Worm (Caenorhabditis elegans) whole organism, L1 larva: ENCODE results near the gene best-7.
A peak's percentile ranks its signal among the peaks of the same experiment; 100 is the strongest.

Source experiments
- C04F5.9 ChIP-seq: sonication (generic microtip); optimal IDR thresholded peaks from 2 replicates; lab custom pipeline; 2016; ENCODE audit warnings: missing genetic modification characterization, missing compliant biosample characterization
- C16A3.4 ChIP-seq: fragments of 150-350 bp; optimal IDR thresholded peaks from 2 replicates; lab custom pipeline; 2014; ENCODE audit warnings: missing biosample characterization, missing genetic modification characterization
- C34B4.2 ChIP-seq: sonication (generic microtip); optimal IDR thresholded peaks from 2 replicates; lab custom pipeline; 2017; ENCODE audit warnings: mild to moderate bottlenecking, missing genetic modification characterization, missing compliant biosample characterization
- F16B12.6 ChIP-seq: fragments of 150-350 bp; optimal IDR thresholded peaks from 2 replicates; lab custom pipeline; 2014; ENCODE audit warnings: missing biosample characterization, missing genetic modification characterization
- aha-1 ChIP-seq: fragments of 150-350 bp; optimal IDR thresholded peaks from 2 replicates; lab custom pipeline; 2014; ENCODE audit warnings: missing biosample characterization, missing genetic modification characterization
- aly-2 ChIP-seq: fragments of 150-350 bp; optimal IDR thresholded peaks from 2 replicates; lab custom pipeline; 2014; ENCODE audit warnings: missing biosample characterization, missing genetic modification characterization
- ama-1 ChIP-seq: fragments of 150-350 bp; optimal IDR thresholded peaks from 2 replicates; lab custom pipeline; 2014
- blmp-1 ChIP-seq: fragments of 150-350 bp; optimal IDR thresholded peaks from 2 replicates; lab custom pipeline; 2014; ENCODE audit warnings: missing biosample characterization, missing genetic modification characterization
- ceh-63 ChIP-seq: fragments of 200-800 bp; sonication (Bioruptor generic); optimal IDR thresholded peaks from 2 replicates; lab custom pipeline; 2018; ENCODE audit warnings: mild to moderate bottlenecking, missing genetic modification characterization, missing compliant biosample characterization
- ceh-8 ChIP-seq: fragments of 200-800 bp; sonication (Bioruptor generic); optimal IDR thresholded peaks from 2 replicates; lab custom pipeline; 2018; ENCODE audit warnings: mild to moderate bottlenecking, missing genetic modification characterization, moderate library complexity, missing compliant biosample characterization
- ceh-82 ChIP-seq, 3 experiments: fragments of 150-350 bp in 1 of 3; sonication (generic microtip) in 2 of 3; optimal IDR thresholded peaks; 2 replicates each; lab custom pipeline; 2014 to 2017; ENCODE audit warnings: missing biosample characterization in 3 of 3, missing genetic modification characterization in 3 of 3
- ceh-88 ChIP-seq: fragments of 200-800 bp; sonication (Bioruptor generic); IDR thresholded peaks from 2 replicates; pipeline ENCODE4 v1.3.6; 2022; ENCODE audit warnings: missing genetic modification characterization, missing compliant biosample characterization
- ces-1 ChIP-seq: fragments of 150-350 bp; optimal IDR thresholded peaks from 2 replicates; lab custom pipeline; 2014; ENCODE audit warnings: missing biosample characterization, missing genetic modification reagents, missing genetic modification characterization
- dpl-1 ChIP-seq, 3 experiments: fragments of 150-350 bp in 2 of 3; sonication (generic microtip) in 1 of 3; optimal IDR thresholded peaks; 2 replicates each; lab custom pipeline; 2014 to 2017; ENCODE audit warnings: missing biosample characterization in 3 of 3, missing genetic modification characterization in 3 of 3, missing genetic modification reagents in 3 of 3
- efl-1 ChIP-seq, 4 experiments: fragments of 150-350 bp; optimal IDR thresholded peaks in 3 of 4; peaks in 1 of 4; 1 replicate in 1 of 4; 2 replicates in 3 of 4; lab custom pipeline; 2014; ENCODE audit warnings: missing biosample characterization in 2 of 4, missing genetic modification characterization in 2 of 4, missing genetic modification reagents in 2 of 4
- efl-3 ChIP-seq: fragments of 200-800 bp; sonication (Bioruptor generic); optimal IDR thresholded peaks from 2 replicates; lab custom pipeline; 2018; ENCODE audit warnings: mild to moderate bottlenecking, missing genetic modification characterization, missing compliant biosample characterization
- egl-27 ChIP-seq, 2 experiments: fragments of 150-350 bp in 1 of 2; sonication (generic microtip); optimal IDR thresholded peaks; 3 replicates each; lab custom pipeline; 2017 to 2018; ENCODE audit warnings: missing biosample characterization in 2 of 2, missing genetic modification characterization in 2 of 2, missing genetic modification reagents in 2 of 2
- elt-2 ChIP-seq: sonication (generic microtip); optimal IDR thresholded peaks from 2 replicates; lab custom pipeline; 2016; ENCODE audit warnings: missing genetic modification characterization, mild to moderate bottlenecking, inconsistent platforms, missing compliant biosample characterization, missing genetic modification reagents
- ets-5 ChIP-seq: fragments of 200-800 bp; sonication (Bioruptor generic); IDR thresholded peaks from 2 replicates; pipeline ENCODE4 v1.3.6; 2022; ENCODE audit warnings: missing genetic modification characterization, missing compliant biosample characterization
- fkh-8 ChIP-seq: sonication (generic microtip); optimal IDR thresholded peaks from 2 replicates; lab custom pipeline; 2016; ENCODE audit warnings: mild to moderate bottlenecking, missing genetic modification characterization, missing compliant biosample characterization
- fos-1 ChIP-seq: fragments of 150-350 bp; optimal IDR thresholded peaks from 2 replicates; lab custom pipeline; 2014; ENCODE audit warnings: missing biosample characterization, missing genetic modification characterization
- irx-1 ChIP-seq: sonication (generic microtip); optimal IDR thresholded peaks from 2 replicates; lab custom pipeline; 2016; ENCODE audit warnings: missing genetic modification characterization, missing compliant biosample characterization
- isw-1 ChIP-seq: fragments of 200-800 bp; sonication (Bioruptor generic); IDR thresholded peaks from 2 replicates; pipeline ENCODE4 v1.3.6; 2022; ENCODE audit warnings: missing genetic modification characterization, missing compliant biosample characterization
- jun-1 ChIP-seq: fragments of 150-350 bp; optimal IDR thresholded peaks from 2 replicates; lab custom pipeline; 2014; ENCODE audit warnings: missing biosample characterization, missing genetic modification reagents, missing genetic modification characterization
- lin-13 ChIP-seq: fragments of 150-350 bp; optimal IDR thresholded peaks from 2 replicates; lab custom pipeline; 2014; ENCODE audit warnings: missing biosample characterization, missing genetic modification reagents, missing genetic modification characterization
- lin-14 ChIP-seq: fragments of 200-800 bp; sonication (Bioruptor generic); optimal IDR thresholded peaks from 2 replicates; lab custom pipeline; 2018; ENCODE audit warnings: mild to moderate bottlenecking, missing genetic modification characterization, moderate library complexity, missing compliant biosample characterization
- lir-3 ChIP-seq: sonication (generic microtip); optimal IDR thresholded peaks from 2 replicates; lab custom pipeline; 2016; ENCODE audit warnings: mild to moderate bottlenecking, missing genetic modification characterization, moderate library complexity, missing compliant biosample characterization; ENCODE audit not compliant: poor library complexity
- lsy-2 ChIP-seq, 2 experiments: fragments of 150-350 bp; optimal IDR thresholded peaks; 2 replicates each; lab custom pipeline; 2014; ENCODE audit warnings: missing biosample characterization in 2 of 2, missing genetic modification characterization in 2 of 2
- mef-2 ChIP-seq: fragments of 150-350 bp; optimal IDR thresholded peaks from 2 replicates; lab custom pipeline; 2014; ENCODE audit warnings: missing biosample characterization, missing genetic modification characterization
- mep-1 ChIP-seq: fragments of 150-350 bp; optimal IDR thresholded peaks from 2 replicates; lab custom pipeline; 2014; ENCODE audit warnings: missing biosample characterization, missing genetic modification characterization
- nhr-12 ChIP-seq: sonication (generic microtip); optimal IDR thresholded peaks from 2 replicates; lab custom pipeline; 2017; ENCODE audit warnings: missing biosample characterization, missing genetic modification characterization
- nhr-237 ChIP-seq: fragments of 150-350 bp; optimal IDR thresholded peaks from 2 replicates; lab custom pipeline; 2014; ENCODE audit warnings: missing biosample characterization, missing genetic modification characterization
- nhr-47 ChIP-seq: sonication (generic microtip); optimal IDR thresholded peaks from 2 replicates; lab custom pipeline; 2016; ENCODE audit warnings: mild to moderate bottlenecking, missing genetic modification characterization, moderate library complexity, missing compliant biosample characterization
- nhr-76 ChIP-seq: sonication (generic microtip); optimal IDR thresholded peaks from 2 replicates; lab custom pipeline; 2017; ENCODE audit warnings: missing biosample characterization, missing genetic modification characterization
- nhr-84 ChIP-seq: sonication (generic microtip); optimal IDR thresholded peaks from 2 replicates; lab custom pipeline; 2017; ENCODE audit warnings: missing biosample characterization, missing genetic modification characterization
- nhr-85 ChIP-seq: sonication (generic microtip); peaks from one replicate; lab custom pipeline; 2016; ENCODE audit warnings: missing genetic modification characterization, inconsistent platforms, missing compliant biosample characterization
- nhr-90 ChIP-seq: sonication (generic microtip); optimal IDR thresholded peaks from 2 replicates; lab custom pipeline; 2016; ENCODE audit warnings: mild to moderate bottlenecking, missing genetic modification characterization, missing compliant biosample characterization; ENCODE audit not compliant: poor library complexity
- pag-3 ChIP-seq: sonication (generic microtip); optimal IDR thresholded peaks from 2 replicates; lab custom pipeline; 2017; ENCODE audit warnings: missing genetic modification characterization, mild to moderate bottlenecking, missing compliant biosample characterization, antibody characterized with exemption, borderline replicate concordance; ENCODE audit not compliant: insufficient read depth
- rnt-1 ChIP-seq: sonication (generic microtip); optimal IDR thresholded peaks from 2 replicates; lab custom pipeline; 2016; ENCODE audit warnings: mild to moderate bottlenecking, missing genetic modification characterization, moderate library complexity, missing compliant biosample characterization
- skn-1 ChIP-seq: fragments of 150-350 bp; optimal IDR thresholded peaks from 2 replicates; lab custom pipeline; 2014; ENCODE audit warnings: missing biosample characterization, missing genetic modification characterization
- snpc-4 ChIP-seq: fragments of 150-350 bp; optimal IDR thresholded peaks from 2 replicates; lab custom pipeline; 2014; ENCODE audit warnings: missing biosample characterization, missing genetic modification characterization
- snu-23 ChIP-seq: sonication (generic microtip); optimal IDR thresholded peaks from 2 replicates; lab custom pipeline; 2016; ENCODE audit warnings: missing genetic modification characterization, missing compliant biosample characterization
- tbx-2 ChIP-seq: sonication (generic microtip); optimal IDR thresholded peaks from 2 replicates; lab custom pipeline; 2016; ENCODE audit warnings: missing genetic modification characterization, missing compliant biosample characterization
- tlp-1 ChIP-seq: fragments of 150-350 bp; optimal IDR thresholded peaks from 2 replicates; lab custom pipeline; 2014; ENCODE audit warnings: missing biosample characterization, missing genetic modification characterization
- unc-62 ChIP-seq: fragments of 150-350 bp; optimal IDR thresholded peaks from 2 replicates; lab custom pipeline; 2014; ENCODE audit warnings: missing biosample characterization, missing genetic modification reagents, missing genetic modification characterization
- unc-98 ChIP-seq: fragments of 200-800 bp; sonication (Bioruptor generic); IDR thresholded peaks from 2 replicates; pipeline ENCODE4 v1.3.6; 2022; ENCODE audit warnings: missing genetic modification characterization, missing compliant biosample characterization
- xbp-1 ChIP-seq: sonication (generic microtip); optimal IDR thresholded peaks from 2 replicates; lab custom pipeline; 2016; ENCODE audit warnings: missing genetic modification characterization, missing compliant biosample characterization
- zag-1 ChIP-seq: fragments of 150-350 bp; optimal IDR thresholded peaks from 2 replicates; lab custom pipeline; 2014; ENCODE audit warnings: missing biosample characterization, missing genetic modification characterization

The best-7 gene

ce11 chrIV:11211547-11211946 lies 18.6 kb downstream of the best-7 start (continued):
- TF ChIP-seq mep-1 (tag; lab: Kevin White, UChicago) (peak; percentile 10), ets-5 (GFP tag; lab: Robert Waterston, UW) (no peak), ama-1 (lab: Kevin White, UChicago) (no peak), tbx-2 (tag; lab: Kevin White, UChicago) (no peak), ces-1 (GFP tag; lab: Kevin White, UChicago) (no peak), C34B4.2 (tag; lab: Kevin White, UChicago) (no peak), efl-3 (GFP tag; lab: Kevin White, UChicago) (no peak), lsy-2 (tag; optimal IDR thresholded peaks at IDR 0.05; lab: Kevin White, UChicago) (no peak), mef-2 (no peak), ceh-82 (tag; optimal IDR thresholded peaks at IDR 0.05; lab: Kevin White, UChicago) (peak in 1 of 3 experiments; percentile 0), unc-98 (GFP tag; lab: Robert Waterston, UW) (no peak), nhr-237 (tag; lab: Kevin White, UChicago) (no peak), dpl-1 (GFP tag; optimal IDR thresholded peaks at IDR 0.05; lab: Kevin White, UChicago) (no peak), tlp-1 (tag; lab: Kevin White, UChicago) (peak; percentile 69), ceh-8 (GFP tag; lab: Kevin White, UChicago) (no peak), blmp-1 (tag; lab: Kevin White, UChicago) (peak; percentile 52), nhr-47 (tag; lab: Kevin White, UChicago) (no peak), jun-1 (no peak), lir-3 (no peak), skn-1 (tag; lab: Kevin White, UChicago) (no peak), xbp-1 (tag; lab: Kevin White, UChicago) (no peak), C16A3.4 (no peak), nhr-76 (tag; lab: Kevin White, UChicago) (no peak), nhr-84 (tag; lab: Kevin White, UChicago) (no peak), zag-1 (no peak), fos-1 (tag; lab: Kevin White, UChicago) (no peak), nhr-85 (tag; lab: Kevin White, UChicago) (peak; percentile 71), rnt-1 (tag; lab: Kevin White, UChicago) (peak; percentile 9), ceh-88 (GFP tag; lab: Robert Waterston, UW) (no peak), efl-1 (optimal IDR thresholded peaks at IDR 0.05; lab: Kevin White, UChicago) (no peak), efl-1 (GFP tag; optimal IDR thresholded peaks at IDR 0.05 in 1 of 2; lab: Kevin White, UChicago) (no peak), snpc-4 (tag; lab: Kevin White, UChicago) (no peak), nhr-90 (tag; lab: Kevin White, UChicago) (no peak), isw-1 (GFP tag; lab: Robert Waterston, UW) (no peak), lin-14 (GFP tag; lab: Kevin White, UChicago) (peak; percentile 78), F16B12.6 (tag; lab: Kevin White, UChicago) (no peak), egl-27 (tag; optimal IDR thresholded peaks at IDR 0.05; lab: Kevin White, UChicago) (no peak), lin-13 (GFP tag; lab: Kevin White, UChicago) (no peak), pag-3 (tag; lab: Kevin White, UChicago) (no peak), C04F5.9 (tag; lab: Kevin White, UChicago) (no peak), irx-1 (tag; lab: Kevin White, UChicago) (no peak), aly-2 (tag; lab: Kevin White, UChicago) (no peak), elt-2 (tag; lab: Kevin White, UChicago) (peak; percentile 44), aha-1 (tag; lab: Kevin White, UChicago) (no peak), snu-23 (GFP tag; lab: Kevin White, UChicago) (peak; percentile 13), nhr-12 (tag; lab: Kevin White, UChicago) (no peak), fkh-8 (no peak), ceh-63 (GFP tag; lab: Kevin White, UChicago) (no peak), unc-62 (no peak)
- TF ChIP-seq, all 84 proteins: peak for 13
